Fruit fly (Drosophila melanogaster): ENCODE measurements around the gene mip130.
A peak's percentile ranks its signal among the peaks of the same experiment; 100 is the strongest.

DNA sequence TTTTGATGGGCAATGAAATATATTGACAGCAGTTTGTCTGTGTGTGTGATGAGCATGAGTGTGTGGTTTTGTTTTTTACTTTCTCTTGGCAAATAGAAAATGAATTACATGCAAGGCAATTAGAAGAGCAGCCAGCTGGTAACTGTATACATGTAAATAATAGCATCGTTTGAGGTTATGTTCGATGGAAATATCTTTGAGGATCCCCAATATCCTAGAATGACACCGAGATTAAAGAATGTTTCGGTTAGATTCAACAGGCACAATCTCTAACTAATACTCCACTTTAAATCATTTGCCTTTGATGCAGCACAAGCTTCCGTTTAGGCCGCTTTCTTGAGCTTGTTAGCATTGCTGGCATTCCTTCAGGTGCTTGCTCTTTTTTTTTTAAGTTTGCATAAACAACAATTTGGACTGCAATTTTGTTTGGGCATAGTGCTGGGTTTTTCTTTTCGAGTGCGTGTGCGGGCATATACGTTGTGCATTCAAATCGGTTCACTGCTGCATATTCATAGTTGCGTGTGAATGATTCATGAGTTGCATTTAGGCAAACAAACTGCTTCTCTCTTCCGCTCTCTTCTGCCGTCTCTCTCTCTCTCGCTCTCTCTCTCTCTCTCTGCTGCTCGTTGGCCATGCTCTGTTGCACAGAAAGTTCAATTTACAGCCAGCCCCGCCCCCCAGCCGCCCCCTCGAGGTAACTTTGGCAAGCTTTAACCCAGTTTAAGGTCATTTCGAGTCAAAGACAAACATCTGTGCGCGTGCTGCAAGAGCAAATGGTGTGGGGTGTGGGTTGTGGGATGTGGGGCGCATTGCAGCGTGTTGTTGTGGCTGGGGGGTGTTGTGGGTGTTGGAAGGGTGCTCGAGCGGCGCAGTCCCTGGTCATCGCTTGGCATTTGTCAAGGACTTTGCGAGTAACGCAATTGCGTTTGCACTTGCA, 56.6 kb downstream of the mip130 start:
- TF ChIP-seq dsf (GFP tag; optimal IDR thresholded peaks at IDR 0.05; ENCODE audit: borderline replicate concordance) (no peak), foxo (GFP tag; optimal IDR thresholded peaks at IDR 0.05) (no peak), Jra (GFP tag; optimal IDR thresholded peaks at IDR 0.05) (no peak), psq (GFP tag; optimal IDR thresholded peaks at IDR 0.05) (no peak), CG32264 (GFP tag; optimal IDR thresholded peaks at IDR 0.05) (no peak), fru (GFP tag; optimal IDR thresholded peaks at IDR 0.05) (no peak), Dfd (GFP tag; optimal IDR thresholded peaks at IDR 0.05) (peak; percentile 60), lola (GFP tag; optimal IDR thresholded peaks at IDR 0.05) (no peak), OdsH (GFP tag; optimal IDR thresholded peaks at IDR 0.05) (no peak)
